Worm (Caenorhabditis elegans) whole organism, L3 larva: ENCODE results near the gene elo-4.

ENCODE experiments used
- R02D3.7 ChIP-seq: fragments of 150-350 bp; optimal IDR thresholded peaks from 2 replicates; lab custom pipeline; 2014; ENCODE audit warnings: missing biosample characterization, missing genetic modification characterization
- ZK546.5 ChIP-seq: sonication (generic microtip); optimal IDR thresholded peaks from 2 replicates; lab custom pipeline; 2017; ENCODE audit warnings: missing biosample characterization, missing genetic modification characterization
- aly-2 ChIP-seq: fragments of 150-350 bp; optimal IDR thresholded peaks from 2 replicates; lab custom pipeline; 2014; ENCODE audit warnings: missing biosample characterization, missing genetic modification characterization
- ceh-16 ChIP-seq: sonication (generic microtip); optimal IDR thresholded peaks from 2 replicates; lab custom pipeline; 2017; ENCODE audit warnings: missing biosample characterization, missing genetic modification characterization
- ceh-28 ChIP-seq: fragments of 150-350 bp; optimal IDR thresholded peaks from 2 replicates; lab custom pipeline; 2014; ENCODE audit warnings: missing biosample characterization, missing genetic modification reagents, missing genetic modification characterization
- ceh-82 ChIP-seq: fragments of 150-350 bp; optimal IDR thresholded peaks from 2 replicates; lab custom pipeline; 2014; ENCODE audit warnings: missing biosample characterization, missing genetic modification characterization
- ceh-9 ChIP-seq: sonication (generic microtip); optimal IDR thresholded peaks from 2 replicates; lab custom pipeline; 2018; ENCODE audit warnings: missing biosample characterization, missing genetic modification characterization
- egl-27 ChIP-seq: sonication (generic microtip); optimal IDR thresholded peaks from 4 replicates; lab custom pipeline; 2017; ENCODE audit warnings: missing biosample characterization, missing genetic modification reagents, missing genetic modification characterization
- egl-5 ChIP-seq: fragments of 150-350 bp; optimal IDR thresholded peaks from 2 replicates; lab custom pipeline; 2017; ENCODE audit warnings: missing biosample characterization, missing genetic modification reagents, missing genetic modification characterization, inconsistent platforms
- elt-1 ChIP-seq: fragments of 150-350 bp; optimal IDR thresholded peaks from 2 replicates; lab custom pipeline; 2014; ENCODE audit warnings: missing biosample characterization, missing genetic modification characterization
- elt-2 ChIP-seq: sonication (generic microtip); optimal IDR thresholded peaks from 2 replicates; lab custom pipeline; 2016; ENCODE audit warnings: missing genetic modification reagents, mild to moderate bottlenecking, missing genetic modification characterization, missing compliant biosample characterization
- elt-3 ChIP-seq, 3 experiments: fragments of 150-350 bp in 1 of 3; sonication (generic microtip) in 2 of 3; optimal IDR thresholded peaks; 2 replicates in 2 of 3; 4 replicates in 1 of 3; lab custom pipeline; 2014 to 2017; ENCODE audit warnings: missing biosample characterization in 3 of 3, missing genetic modification characterization in 3 of 3
- fkh-10 ChIP-seq: sonication (generic microtip); optimal IDR thresholded peaks from 2 replicates; lab custom pipeline; 2017; ENCODE audit warnings: missing biosample characterization, missing genetic modification reagents, missing genetic modification characterization
- fkh-2 ChIP-seq: fragments of 150-350 bp; optimal IDR thresholded peaks from 2 replicates; lab custom pipeline; 2014; ENCODE audit warnings: missing biosample characterization, missing genetic modification reagents, missing genetic modification characterization
- fos-1 ChIP-seq: fragments of 150-350 bp; optimal IDR thresholded peaks from 2 replicates; lab custom pipeline; 2014; ENCODE audit warnings: missing biosample characterization, missing genetic modification characterization
- hmg-11 ChIP-seq: sonication (generic microtip); optimal IDR thresholded peaks from 2 replicates; lab custom pipeline; 2016; ENCODE audit warnings: missing genetic modification characterization, missing compliant biosample characterization
- lin-15B ChIP-seq: fragments of 150-350 bp; optimal IDR thresholded peaks from 2 replicates; lab custom pipeline; 2014; ENCODE audit warnings: missing biosample characterization, missing genetic modification characterization
- lin-39 ChIP-seq: fragments of 150-350 bp; optimal IDR thresholded peaks from 2 replicates; lab custom pipeline; 2018; ENCODE audit warnings: missing biosample characterization, missing genetic modification reagents, missing genetic modification characterization
- lsy-12 ChIP-seq: sonication (generic microtip); optimal IDR thresholded peaks from 2 replicates; lab custom pipeline; 2016; ENCODE audit warnings: mild to moderate bottlenecking, missing genetic modification characterization, missing compliant biosample characterization
- nfya-1 ChIP-seq: sonication (generic microtip); optimal IDR thresholded peaks from 2 replicates; lab custom pipeline; 2017; ENCODE audit warnings: missing genetic modification characterization, mild to moderate bottlenecking, missing compliant biosample characterization, antibody characterized with exemption, moderate library complexity; ENCODE audit not compliant: insufficient read depth
- nhr-237 ChIP-seq: fragments of 150-350 bp; optimal IDR thresholded peaks from 2 replicates; lab custom pipeline; 2014; ENCODE audit warnings: missing biosample characterization, missing genetic modification characterization
- nhr-28 ChIP-seq: fragments of 150-350 bp; optimal IDR thresholded peaks from 2 replicates; lab custom pipeline; 2014; ENCODE audit warnings: missing biosample characterization, missing genetic modification characterization
- nhr-43 ChIP-seq: sonication (generic microtip); optimal IDR thresholded peaks from 2 replicates; lab custom pipeline; 2016; ENCODE audit warnings: mild to moderate bottlenecking, missing genetic modification characterization, missing compliant biosample characterization; ENCODE audit not compliant: poor library complexity, severe bottlenecking
- nhr-76 ChIP-seq: fragments of 150-350 bp; sonication (generic microtip); optimal IDR thresholded peaks from 5 replicates; lab custom pipeline; 2014; ENCODE audit warnings: missing biosample characterization, missing genetic modification characterization
- nhr-77 ChIP-seq: fragments of 150-350 bp; optimal IDR thresholded peaks from 2 replicates; lab custom pipeline; 2014; ENCODE audit warnings: missing biosample characterization, missing genetic modification characterization
- pqm-1 ChIP-seq: fragments of 150-350 bp; optimal IDR thresholded peaks from 2 replicates; lab custom pipeline; 2017; ENCODE audit warnings: missing biosample characterization, missing genetic modification characterization, inconsistent platforms
- sea-2 ChIP-seq: fragments of 150-350 bp; sonication (generic microtip); optimal IDR thresholded peaks from 4 replicates; lab custom pipeline; 2014; ENCODE audit warnings: missing biosample characterization, missing genetic modification reagents, missing genetic modification characterization
- skn-1 ChIP-seq: fragments of 150-350 bp; optimal IDR thresholded peaks from 2 replicates; lab custom pipeline; 2014; ENCODE audit warnings: missing biosample characterization, missing genetic modification characterization
- snpc-4 ChIP-seq: fragments of 150-350 bp; optimal IDR thresholded peaks from 2 replicates; lab custom pipeline; 2014; ENCODE audit warnings: missing biosample characterization, missing genetic modification characterization
- unc-39 ChIP-seq: sonication (generic microtip); optimal IDR thresholded peaks from 4 replicates; lab custom pipeline; 2017; ENCODE audit warnings: missing biosample characterization, missing genetic modification characterization
- unc-62 ChIP-seq: fragments of 150-350 bp; sonication (generic microtip); optimal IDR thresholded peaks from 4 replicates; lab custom pipeline; 2014; ENCODE audit warnings: missing biosample characterization, missing genetic modification reagents, missing genetic modification characterization
- ztf-11 ChIP-seq: fragments of 150-350 bp; optimal IDR thresholded peaks from 2 replicates; lab custom pipeline; 2014; ENCODE audit warnings: missing biosample characterization, missing genetic modification characterization

Gene elo-4

ce11 chrIII:9346722-9347121 is 12.6 kb upstream of the elo-4 start:
- TF ChIP-seq pqm-1 (tag; lab: Kevin White, UChicago) (no peak), nfya-1 (tag; lab: Kevin White, UChicago) (peak; percentile 32), ceh-28 (tag; lab: Kevin White, UChicago) (no peak), nhr-77 (tag; lab: Kevin White, UChicago) (no peak)

- TF ChIP-seq unc-62 (GFP tag; lab: Kevin White, UChicago), result no peak
- peak; percentile 75 for TF ChIP-seq lin-39 (tag; lab: Kevin White, UChicago)
- TF ChIP-seq ceh-28 (tag; lab: Kevin White, UChicago), result no peak
- no peak for TF ChIP-seq nhr-43
- no peak for TF ChIP-seq aly-2 (tag; lab: Kevin White, UChicago)
Measured at ce11 chrIII:9346114-9346513, 12.0 kb upstream of the elo-4 start.

ce11 chrIII:9344347-9344746 is 10.3 kb upstream of the elo-4 start, which contains the start of gene emb-9:
emb-9 (minus strand) TSS chrIII:9344447.
- no peak for TF ChIP-seq elt-2 (tag; lab: Kevin White, UChicago)
- no peak for TF ChIP-seq hmg-11
- TF ChIP-seq elt-3 (tag; optimal IDR thresholded peaks at IDR 0.05; lab: Kevin White, UChicago), result no peak
- no peak for TF ChIP-seq nhr-237 (tag; lab: Kevin White, UChicago)
- TF ChIP-seq ceh-82 (tag; lab: Kevin White, UChicago), result no peak
- TF ChIP-seq fkh-10 (GFP tag; lab: Kevin White, UChicago), result no peak
- no peak for TF ChIP-seq elt-1 (tag; lab: Kevin White, UChicago)
- TF ChIP-seq lin-39 (tag; lab: Kevin White, UChicago), result no peak
- no peak for TF ChIP-seq ceh-16
- no peak for TF ChIP-seq snpc-4 (tag; lab: Kevin White, UChicago)
- no peak for TF ChIP-seq fos-1 (tag; lab: Kevin White, UChicago)
- TF ChIP-seq lin-15B, result no peak
- no peak for TF ChIP-seq ZK546.5 (tag; lab: Kevin White, UChicago)
- no peak for TF ChIP-seq nhr-77 (tag; lab: Kevin White, UChicago)
- no peak for TF ChIP-seq ztf-11 (tag; lab: Kevin White, UChicago)
- TF ChIP-seq unc-39 (tag; lab: Kevin White, UChicago), result no peak

- no peak for TF ChIP-seq sea-2 (GFP tag; lab: Kevin White, UChicago)
- TF ChIP-seq nfya-1 (tag; lab: Kevin White, UChicago), result no peak
- TF ChIP-seq ceh-9 (tag; lab: Kevin White, UChicago), result no peak
- no peak for TF ChIP-seq elt-1 (tag; lab: Kevin White, UChicago)
- no peak for TF ChIP-seq fkh-2 (tag; lab: Kevin White, UChicago)
- no peak for TF ChIP-seq unc-39 (tag; lab: Kevin White, UChicago)
- TF ChIP-seq lsy-12, result no peak
- no peak for TF ChIP-seq egl-5
- TF ChIP-seq nhr-76 (tag; lab: Kevin White, UChicago), result no peak
- no peak for TF ChIP-seq nhr-237 (tag; lab: Kevin White, UChicago)
- TF ChIP-seq egl-27, result no peak
- no peak for TF ChIP-seq R02D3.7 (tag; lab: Kevin White, UChicago)
- no peak for TF ChIP-seq hmg-11
- TF ChIP-seq nhr-43, result no peak
- no peak for TF ChIP-seq skn-1
- TF ChIP-seq ceh-28 (tag; lab: Kevin White, UChicago), result no peak
- TF ChIP-seq lin-15B, result no peak
- TF ChIP-seq ZK546.5 (tag; lab: Kevin White, UChicago), result no peak
Measured at ce11 chrIII:9340025-9340424, 6.0 kb upstream of the elo-4 start.

ce11 chrIII:9337968-9338367 is 3.9 kb upstream of the elo-4 start:
- TF ChIP-seq nhr-43 (no peak), nhr-28 (tag; lab: Kevin White, UChicago) (no peak), pqm-1 (tag; lab: Kevin White, UChicago) (no peak), lin-39 (tag; lab: Kevin White, UChicago) (no peak), egl-5 (no peak), fkh-2 (tag; lab: Kevin White, UChicago) (no peak), ztf-11 (tag; lab: Kevin White, UChicago) (no peak)
- TF ChIP-seq, all 47 proteins: peak for 0
